Worm (Caenorhabditis elegans): Measurements from ENCODE around the gene ZK353.2.

DNA sequence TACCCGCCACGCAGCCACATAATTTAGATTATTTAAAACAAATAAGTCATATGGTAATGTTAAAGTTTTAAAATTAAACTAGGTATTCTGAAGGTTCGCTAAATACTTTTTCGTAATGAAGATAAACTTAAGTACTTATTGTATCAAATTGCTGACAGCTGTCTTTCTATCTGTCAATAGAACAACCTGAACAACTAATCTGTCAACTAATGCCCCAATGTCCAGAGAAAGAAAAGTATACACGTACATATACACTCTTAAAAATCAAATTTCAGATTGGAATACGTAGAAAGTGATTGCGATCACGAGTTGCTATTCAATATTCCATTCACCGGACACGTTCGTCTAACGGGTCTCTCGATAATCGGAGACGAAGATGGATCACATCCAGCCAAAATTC lies 12.2 kb downstream of the ZK353.2 start:
- TF ChIP-seq ama-1 (optimal IDR thresholded peaks at IDR 0.05) (no peak), F13C5.2 (tag; optimal IDR thresholded peaks at IDR 0.05) (no peak), hmg-4 (GFP tag; optimal IDR thresholded peaks at IDR 0.05) (no peak), hmbx-1 (tag; optimal IDR thresholded peaks at IDR 0.05) (no peak), tbx-37 (GFP tag; conservative IDR thresholded peaks at IDR 0.05) (no peak), scrt-1 (GFP tag; IDR thresholded peaks at IDR 0.05) (no peak), flt-1 (GFP tag; IDR thresholded peaks at IDR 0.05) (no peak), ceh-36 (tag; optimal IDR thresholded peaks at IDR 0.05) (no peak), tbx-11 (GFP tag; IDR thresholded peaks at IDR 0.05) (no peak), aly-1 (tag; optimal IDR thresholded peaks at IDR 0.05) (no peak), tra-4 (tag; optimal IDR thresholded peaks at IDR 0.05) (no peak)
